Worm (Caenorhabditis elegans): Measurements from ENCODE around the gene kgb-2.

ce11 chrIV:3599958-3600357 lies 6.6 kb upstream of the kgb-2 start, which contains the start of gene Y37E11B.7:
- TF ChIP-seq unc-42 (tag; optimal IDR thresholded peaks at IDR 0.05), result no peak
- no peak for TF ChIP-seq sox-4 (tag; optimal IDR thresholded peaks at IDR 0.05)
- no peak for TF ChIP-seq syd-9 (tag; optimal IDR thresholded peaks at IDR 0.05)
- no peak for TF ChIP-seq ets-4 (tag; optimal IDR thresholded peaks at IDR 0.05)
- no peak for TF ChIP-seq fkh-6 (tag; optimal IDR thresholded peaks at IDR 0.05)
- no peak for TF ChIP-seq F13H6.1 (tag; optimal IDR thresholded peaks at IDR 0.05)
- no peak for TF ChIP-seq K09A11.1 (tag; optimal IDR thresholded peaks at IDR 0.05; ENCODE audit: insufficient read depth)
- no peak for TF ChIP-seq pax-1 (tag; optimal IDR thresholded peaks at IDR 0.05)
- no peak for TF ChIP-seq ceh-18 (tag; optimal IDR thresholded peaks at IDR 0.05)
- no peak for TF ChIP-seq nfya-1 (tag; optimal IDR thresholded peaks at IDR 0.05)
- no peak for TF ChIP-seq lin-11 (tag; optimal IDR thresholded peaks at IDR 0.05)
- TF ChIP-seq unc-86 (tag; optimal IDR thresholded peaks at IDR 0.05), result no peak
- TF ChIP-seq nhr-11 (tag; optimal IDR thresholded peaks at IDR 0.05), result no peak
- TF ChIP-seq elt-2 (tag; optimal IDR thresholded peaks at IDR 0.05), result no peak
